Worm (Caenorhabditis elegans) whole organism, young adult: Measurements from ENCODE around the gene C50F4.8.
A peak's percentile ranks its signal among the peaks of the same experiment; 100 is the strongest.

ENCODE experiments used
- B0035.1 ChIP-seq: sonication (generic microtip); optimal IDR thresholded peaks from 2 replicates; lab custom pipeline; 2016; ENCODE audit warnings: missing genetic modification characterization, mild to moderate bottlenecking, missing compliant biosample characterization, missing genotype, missing genetic modification reagents
- C06A6.2 ChIP-seq: fragments of 200-800 bp; sonication (Bioruptor generic); conservative IDR thresholded peaks from 2 replicates; pipeline ENCODE4 v1.3.6; 2022; ENCODE audit warnings: missing genetic modification characterization, missing compliant biosample characterization
- F22D6.2 ChIP-seq: sonication (generic microtip); optimal IDR thresholded peaks from 2 replicates; lab custom pipeline; 2016; ENCODE audit warnings: mild to moderate bottlenecking, missing genetic modification characterization, missing compliant biosample characterization
- F33H1.4 ChIP-seq: fragments of 200-800 bp; sonication (Bioruptor generic); IDR thresholded peaks from 2 replicates; pipeline ENCODE4 v1.3.6; 2022; ENCODE audit warnings: missing genetic modification reagents, missing genetic modification characterization, missing compliant biosample characterization
- F49E8.2 ChIP-seq: sonication (generic microtip); optimal IDR thresholded peaks from 3 replicates; lab custom pipeline; 2017; ENCODE audit warnings: missing genetic modification characterization, mild to moderate bottlenecking, missing compliant biosample characterization, antibody characterized with exemption, moderate library complexity; ENCODE audit not compliant: insufficient read depth
- F52B5.7 ChIP-seq: sonication (generic microtip); optimal IDR thresholded peaks from 2 replicates; lab custom pipeline; 2016; ENCODE audit warnings: mild to moderate bottlenecking, missing genetic modification characterization, missing compliant biosample characterization
- F57C9.4 ChIP-seq: sonication (generic microtip); optimal IDR thresholded peaks from 2 replicates; lab custom pipeline; 2017; ENCODE audit warnings: mild to moderate bottlenecking, missing genetic modification characterization, missing compliant biosample characterization
- K12H6.12 ChIP-seq: fragments of 200-800 bp; sonication (Bioruptor generic); optimal IDR thresholded peaks from 2 replicates; lab custom pipeline; 2018; ENCODE audit warnings: mild to moderate bottlenecking, missing genetic modification characterization, missing compliant biosample characterization
- Y56A3A.18 ChIP-seq: fragments of 200-800 bp; sonication (Bioruptor generic); IDR thresholded peaks from 2 replicates; pipeline ENCODE4 v1.3.6; 2022; ENCODE audit warnings: missing genetic modification reagents, missing genetic modification characterization, missing compliant biosample characterization
- Y67H2A.10 ChIP-seq: fragments of 200-800 bp; sonication (Bioruptor generic); conservative IDR thresholded peaks from 2 replicates; pipeline ENCODE4 v1.3.6; 2022; ENCODE audit warnings: missing genetic modification reagents, missing genetic modification characterization, missing compliant biosample characterization
- attf-3 ChIP-seq: fragments of 200-800 bp; sonication (Bioruptor generic); conservative IDR thresholded peaks from 2 replicates; pipeline ENCODE4 v1.3.6; 2022; ENCODE audit warnings: missing genetic modification reagents, missing genetic modification characterization, missing compliant biosample characterization
- bed-1 ChIP-seq: fragments of 200-800 bp; sonication (Bioruptor generic); IDR thresholded peaks from 2 replicates; pipeline ENCODE4 v1.3.6; 2022; ENCODE audit warnings: missing genetic modification reagents, missing genetic modification characterization, missing compliant biosample characterization
- cebp-2 ChIP-seq: fragments of 200-800 bp; sonication (Bioruptor generic); IDR thresholded peaks from 2 replicates; pipeline ENCODE4 v1.3.6; 2022; ENCODE audit warnings: missing genetic modification characterization, missing compliant biosample characterization
- ceh-79 ChIP-seq: sonication (generic microtip); optimal IDR thresholded peaks from 2 replicates; lab custom pipeline; 2017; ENCODE audit warnings: mild to moderate bottlenecking, missing genetic modification characterization, missing compliant biosample characterization
- die-1 ChIP-seq: sonication (generic microtip); optimal IDR thresholded peaks from 2 replicates; lab custom pipeline; 2016; ENCODE audit warnings: missing genotype, mild to moderate bottlenecking, missing genetic modification characterization, missing compliant biosample characterization
- dox-1 ChIP-seq: fragments of 200-800 bp; sonication (Bioruptor generic); IDR thresholded peaks from 2 replicates; pipeline ENCODE4 v1.3.6; 2022; ENCODE audit warnings: missing genetic modification reagents, missing genetic modification characterization, missing compliant biosample characterization
- dpff-1 ChIP-seq: sonication (generic microtip); optimal IDR thresholded peaks from 2 replicates; lab custom pipeline; 2017; ENCODE audit warnings: mild to moderate bottlenecking, missing genetic modification characterization, missing compliant biosample characterization
- dpl-1 ChIP-seq: fragments of 150-350 bp; optimal IDR thresholded peaks from 2 replicates; lab custom pipeline; 2014; ENCODE audit warnings: missing biosample characterization, missing genetic modification reagents, missing genetic modification characterization
- egl-18 ChIP-seq: fragments of 200-800 bp; sonication (Bioruptor generic); IDR thresholded peaks from 2 replicates; pipeline ENCODE4 v1.3.6; 2022; ENCODE audit warnings: missing genetic modification reagents, missing genetic modification characterization, missing compliant biosample characterization
- hmg-20 ChIP-seq: fragments of 200-800 bp; sonication (Bioruptor generic); IDR thresholded peaks from 2 replicates; pipeline ENCODE4 v1.3.6; 2022; ENCODE audit warnings: missing genetic modification reagents, missing genetic modification characterization, missing compliant biosample characterization
- lag-1 ChIP-seq: fragments of 200-800 bp; sonication (Bioruptor generic); IDR thresholded peaks from 2 replicates; pipeline ENCODE4 v1.3.6; 2022; ENCODE audit warnings: missing genetic modification reagents, missing genetic modification characterization, missing compliant biosample characterization
- lin-26 ChIP-seq: fragments of 200-800 bp; sonication (Bioruptor generic); IDR thresholded peaks from 2 replicates; pipeline ENCODE4 v1.3.6; 2022; ENCODE audit warnings: missing genetic modification reagents, missing genetic modification characterization, missing compliant biosample characterization
- lin-40 ChIP-seq: sonication (generic microtip); optimal IDR thresholded peaks from 2 replicates; lab custom pipeline; 2016; ENCODE audit warnings: missing genetic modification characterization, mild to moderate bottlenecking, missing compliant biosample characterization, missing genotype, missing genetic modification reagents
- lsl-1 ChIP-seq: fragments of 200-800 bp; sonication (Bioruptor generic); optimal IDR thresholded peaks from 2 replicates; lab custom pipeline; 2018; ENCODE audit warnings: mild to moderate bottlenecking, missing genetic modification characterization, moderate library complexity, missing compliant biosample characterization
- lsy-27 ChIP-seq: sonication (generic microtip); optimal IDR thresholded peaks from 2 replicates; lab custom pipeline; 2017; ENCODE audit warnings: missing genetic modification characterization, mild to moderate bottlenecking, missing compliant biosample characterization, antibody characterized with exemption, missing genotype, borderline replicate concordance; ENCODE audit not compliant: insufficient read depth
- mcd-1 ChIP-seq: fragments of 200-800 bp; sonication (Bioruptor generic); IDR thresholded peaks from 2 replicates; pipeline ENCODE4 v1.3.6; 2022; ENCODE audit warnings: missing genetic modification reagents, missing genetic modification characterization, missing compliant biosample characterization
- nfya-2 ChIP-seq: fragments of 200-800 bp; sonication (Bioruptor generic); IDR thresholded peaks from 2 replicates; pipeline ENCODE4 v1.3.6; 2022; ENCODE audit warnings: missing genetic modification reagents, missing genetic modification characterization, missing compliant biosample characterization
- nfyb-1 ChIP-seq: fragments of 200-800 bp; sonication (Bioruptor generic); IDR thresholded peaks from 2 replicates; pipeline ENCODE4 v1.3.6; 2022; ENCODE audit warnings: missing genetic modification reagents, missing genetic modification characterization, missing compliant biosample characterization
- nhr-80 ChIP-seq: sonication (generic microtip); optimal IDR thresholded peaks from 2 replicates; lab custom pipeline; 2016; ENCODE audit warnings: missing genetic modification characterization, missing compliant biosample characterization
- pbrm-1 ChIP-seq: fragments of 200-800 bp; sonication (Bioruptor generic); IDR thresholded peaks from 2 replicates; pipeline ENCODE4 v1.3.6; 2022; ENCODE audit warnings: missing genetic modification reagents, missing genetic modification characterization, missing compliant biosample characterization
- rcor-1 ChIP-seq: fragments of 200-800 bp; sonication (Bioruptor generic); IDR thresholded peaks from 2 replicates; pipeline ENCODE4 v1.3.6; 2022; ENCODE audit warnings: missing genetic modification reagents, missing genetic modification characterization, missing compliant biosample characterization
- rec-8 ChIP-seq, 2 experiments: sonication (generic microtip); optimal IDR thresholded peaks; 2 replicates each; lab custom pipeline; 2016; ENCODE audit warnings: mild to moderate bottlenecking in 2 of 2, missing genetic modification characterization in 2 of 2, missing genetic modification reagents in 2 of 2, missing genotype in 2 of 2, missing biosample characterization in 1 of 2, missing compliant biosample characterization in 1 of 2, moderate library complexity in 1 of 2
- repo-1 ChIP-seq: sonication (generic microtip); optimal IDR thresholded peaks from 2 replicates; lab custom pipeline; 2017; ENCODE audit warnings: mild to moderate bottlenecking, missing genetic modification characterization, missing compliant biosample characterization
- rpc-1 ChIP-seq, 2 experiments: fragments of 150-350 bp in 1 of 2; sonication (generic microtip) in 1 of 2; optimal IDR thresholded peaks; 2 replicates each; lab custom pipeline; 2014 to 2018; ENCODE audit warnings: missing biosample characterization in 1 of 2, missing genetic modification characterization in 1 of 2, missing genetic modification reagents in 1 of 2, missing genotype in 1 of 2
- somi-1 ChIP-seq: fragments of 200-800 bp; sonication (Bioruptor generic); optimal IDR thresholded peaks from 2 replicates; lab custom pipeline; 2018; ENCODE audit warnings: mild to moderate bottlenecking, missing genetic modification characterization, missing compliant biosample characterization
- sptf-2 ChIP-seq: fragments of 200-800 bp; sonication (Bioruptor generic); optimal IDR thresholded peaks from 2 replicates; lab custom pipeline; 2018; ENCODE audit warnings: mild to moderate bottlenecking, missing genetic modification characterization, missing compliant biosample characterization
- tbx-9 ChIP-seq: sonication (generic microtip); optimal IDR thresholded peaks from 2 replicates; lab custom pipeline; 2016; ENCODE audit warnings: borderline replicate concordance, missing genetic modification characterization, inconsistent platforms, missing compliant biosample characterization
- ztf-22 ChIP-seq: fragments of 200-800 bp; sonication (Bioruptor generic); optimal IDR thresholded peaks from 2 replicates; lab custom pipeline; 2018; ENCODE audit warnings: mild to moderate bottlenecking, missing genetic modification characterization, moderate library complexity, missing compliant biosample characterization
- ztf-26 ChIP-seq: sonication (generic microtip); optimal IDR thresholded peaks from 2 replicates; lab custom pipeline; 2017; ENCODE audit warnings: missing genetic modification characterization, missing compliant biosample characterization

The C50F4.8 gene

DNA sequence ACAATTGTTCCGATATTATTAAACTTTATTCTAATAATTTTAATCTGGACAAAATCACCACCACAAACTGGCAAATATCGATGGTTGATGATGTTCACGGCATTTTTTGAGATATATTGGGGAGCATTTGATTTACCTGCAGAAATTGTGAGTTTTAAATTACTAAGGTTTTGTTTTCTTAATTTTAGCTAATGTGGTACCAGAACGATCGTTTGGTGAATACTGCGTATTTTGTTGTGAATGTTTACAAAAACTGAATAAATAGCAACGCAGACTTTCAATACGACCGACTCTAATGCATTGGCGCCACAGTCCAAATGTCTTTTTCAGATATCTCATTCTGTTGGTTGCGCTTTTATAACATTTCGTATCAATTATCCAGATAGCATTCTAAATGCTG lies 3.0 kb upstream of the C50F4.8 start (continued):
- TF ChIP-seq dox-1 (GFP tag; lab: Robert Waterston, UW), result no peak
- TF ChIP-seq bed-1 (GFP tag; lab: Robert Waterston, UW), result no peak

DNA sequence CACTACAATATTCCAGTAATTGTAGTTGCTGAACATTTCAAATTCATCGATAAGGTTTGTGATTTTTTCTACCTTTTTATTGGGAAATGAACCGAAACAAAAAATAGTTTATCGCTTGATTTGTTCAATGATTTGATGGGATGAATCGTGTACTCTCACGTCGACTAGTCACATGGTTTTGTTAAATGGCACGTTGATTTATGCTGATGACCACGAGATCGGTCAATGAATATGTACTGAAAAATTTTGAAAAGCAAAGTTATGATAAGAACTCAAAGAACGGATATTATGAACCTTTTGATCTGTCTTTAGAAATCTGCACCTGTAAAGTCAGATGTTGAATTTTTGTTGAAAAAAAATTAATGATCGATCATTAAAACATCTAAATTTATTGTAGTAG lies 2.4 kb downstream of the C50F4.8 start:
- TF ChIP-seq ceh-79 (tag; lab: Kevin White, UChicago) (no peak), die-1 (peak; percentile 1), ztf-26 (tag; lab: Kevin White, UChicago) (peak; percentile 89), nfyb-1 (no peak), F52B5.7 (tag; lab: Kevin White, UChicago) (no peak), tbx-9 (tag; lab: Kevin White, UChicago) (no peak), C06A6.2 (GFP tag; lab: Robert Waterston, UW) (peak; percentile 43; the same call in 1 of the 2 replicates), attf-3 (GFP tag; lab: Robert Waterston, UW) (no peak), F57C9.4 (tag; lab: Kevin White, UChicago) (no peak), lin-40 (tag; lab: Kevin White, UChicago) (peak; percentile 45), rcor-1 (GFP tag; lab: Robert Waterston, UW) (no peak), B0035.1 (tag; lab: Kevin White, UChicago) (no peak), lsy-27 (tag; lab: Kevin White, UChicago) (no peak), sptf-2 (GFP tag; lab: Kevin White, UChicago) (no peak), ztf-22 (GFP tag; lab: Kevin White, UChicago) (no peak), lag-1 (GFP tag; lab: Robert Waterston, UW) (no peak), Y67H2A.10 (GFP tag; lab: Robert Waterston, UW) (no peak), F33H1.4 (GFP tag; lab: Robert Waterston, UW) (no peak), K12H6.12 (tag; lab: Kevin White, UChicago) (no peak), lsl-1 (GFP tag; lab: Kevin White, UChicago) (no peak), Y56A3A.18 (0 out of 2 replicates have a peak, but pooled peaks have one; percentile 33), dox-1 (GFP tag; lab: Robert Waterston, UW) (no peak), hmg-20 (GFP tag; lab: Robert Waterston, UW) (no peak), mcd-1 (GFP tag; lab: Robert Waterston, UW) (no peak), cebp-2 (no peak), repo-1 (tag; lab: Kevin White, UChicago) (no peak), lin-26 (peak; percentile 65; the same call in 1 of the 2 replicates), somi-1 (GFP tag; lab: Kevin White, UChicago) (peak; percentile 78), egl-18 (no peak), pbrm-1 (GFP tag; lab: Robert Waterston, UW) (no peak), dpl-1 (GFP tag; lab: Kevin White, UChicago) (no peak), F49E8.2 (tag; lab: Kevin White, UChicago) (no peak), nfya-2 (no peak), dpff-1 (tag; lab: Kevin White, UChicago) (no peak), rpc-1 (optimal IDR thresholded peaks at IDR 0.05; lab: Kevin White, UChicago) (no peak), rpc-1 (tag; optimal IDR thresholded peaks at IDR 0.05; lab: Kevin White, UChicago) (no peak), F22D6.2 (peak; percentile 82), nhr-80 (tag; lab: Kevin White, UChicago) (peak; percentile 15), rec-8 (tag; optimal IDR thresholded peaks at IDR 0.05; lab: Kevin White, UChicago) (no peak)
